Worm (Caenorhabditis elegans): ENCODE measurements around the gene C37C3.1.

The C37C3.1 gene

DNA sequence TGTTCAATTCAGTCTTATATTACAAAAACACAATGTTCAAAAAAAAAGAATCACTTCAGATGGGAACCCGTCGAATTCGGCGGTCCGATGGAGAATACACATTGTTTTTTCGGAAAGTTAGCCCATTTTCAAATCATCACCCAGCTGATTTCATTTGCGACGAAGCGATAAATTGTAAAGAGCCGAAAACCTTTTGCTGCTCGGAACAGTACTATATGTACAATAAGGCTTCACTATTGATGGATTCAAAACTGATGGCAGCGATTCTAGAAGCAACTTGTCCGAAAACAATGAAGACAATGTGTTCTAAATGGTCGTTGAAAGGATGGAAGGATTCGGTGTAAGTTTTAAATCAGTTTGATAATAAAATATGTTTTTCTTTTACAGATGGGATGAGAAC is at the start of gene C37C3.1:
TSS of gene C37C3.1 (plus strand) at position 33 of the 400 bp plus-strand sequence.
- no peak for TF ChIP-seq tab-1 (GFP tag; IDR thresholded peaks at IDR 0.05)
- no peak for TF ChIP-seq cog-1 (tag; optimal IDR thresholded peaks at IDR 0.05)
- TF ChIP-seq flt-1 (GFP tag; IDR thresholded peaks at IDR 0.05): no peak
- no peak for TF ChIP-seq ztf-29 (GFP tag; IDR thresholded peaks at IDR 0.05)
- TF ChIP-seq T22C8.4 (GFP tag; IDR thresholded peaks at IDR 0.05): no peak
- TF ChIP-seq klf-2 (GFP tag; conservative IDR thresholded peaks at IDR 0.05): no peak

DNA sequence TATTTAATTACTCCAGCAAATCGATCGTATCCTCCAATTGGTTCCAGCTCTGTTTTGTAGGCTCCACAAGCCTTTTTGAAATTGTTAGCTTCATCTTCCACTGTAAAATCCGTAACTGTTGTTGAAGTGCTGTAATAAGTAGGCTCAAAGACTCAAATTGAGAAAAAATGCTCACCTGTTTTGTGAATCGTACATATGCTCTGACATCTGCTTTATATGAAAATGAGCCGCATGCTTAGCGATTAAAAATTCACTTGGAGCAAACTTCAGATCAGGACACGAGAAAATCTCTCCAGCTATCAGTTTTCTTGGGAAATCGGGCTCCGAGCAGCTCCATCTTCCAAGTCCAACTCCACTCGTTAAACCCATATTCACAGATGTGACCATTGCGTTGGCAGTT is 49.3 kb upstream of the C37C3.1 start:
- TF ChIP-seq tab-1 (GFP tag; IDR thresholded peaks at IDR 0.05) (no peak), flt-1 (GFP tag; IDR thresholded peaks at IDR 0.05) (no peak), ref-1 (GFP tag; conservative IDR thresholded peaks at IDR 0.05) (no peak), klf-2 (GFP tag; conservative IDR thresholded peaks at IDR 0.05) (no peak), ztf-23 (GFP tag; IDR thresholded peaks at IDR 0.05) (no peak), ztf-29 (GFP tag; IDR thresholded peaks at IDR 0.05) (no peak), med-1 (GFP tag; optimal IDR thresholded peaks at IDR 0.05; ENCODE audit: insufficient read depth) (no peak), cog-1 (tag; optimal IDR thresholded peaks at IDR 0.05) (no peak), T22C8.4 (GFP tag; IDR thresholded peaks at IDR 0.05) (no peak)

DNA sequence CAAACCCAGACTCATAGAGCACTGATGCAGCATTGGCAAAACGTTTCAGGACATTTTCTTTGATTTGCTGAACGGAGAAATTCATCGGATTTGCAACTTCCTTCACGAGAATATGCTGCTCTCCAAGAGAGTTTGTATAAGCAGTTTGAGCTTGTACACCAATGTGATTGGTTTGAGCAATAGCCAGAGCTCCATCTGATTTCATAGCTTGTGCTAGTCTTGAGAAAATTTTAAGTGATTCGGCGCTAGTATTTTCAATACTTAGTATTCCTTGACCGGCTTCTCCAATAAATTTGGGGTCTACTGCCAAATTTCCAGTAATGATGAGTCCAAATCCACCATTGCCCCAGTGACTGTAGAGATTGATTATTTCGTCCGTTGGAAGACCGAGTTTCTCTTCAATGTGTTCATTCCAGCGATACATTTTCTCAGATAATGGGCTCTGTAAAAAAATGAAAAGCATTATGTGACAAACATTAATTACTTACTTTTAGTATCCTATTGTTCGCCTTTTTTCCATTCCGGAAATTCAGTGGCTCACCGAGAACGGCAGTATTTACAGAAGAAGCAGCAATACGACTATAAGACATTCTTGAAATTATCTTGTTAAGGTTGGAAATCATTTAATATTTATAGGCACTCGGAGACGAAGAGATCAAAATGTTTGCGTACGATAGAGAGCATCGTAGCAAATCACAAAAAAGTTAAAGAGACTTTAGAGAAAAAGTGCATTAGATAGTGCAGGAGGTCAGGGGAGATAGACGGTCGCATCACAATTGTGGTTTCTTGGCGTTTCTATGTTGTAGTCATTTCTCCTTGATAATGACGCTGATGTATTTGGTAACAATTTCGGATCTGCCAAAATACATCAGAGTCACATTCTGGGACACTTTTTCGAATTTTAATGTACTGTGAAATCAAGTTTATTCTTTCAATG is 48.2 kb upstream of the C37C3.1 start, which contains the start of gene ZK742.3:
TSS of gene ZK742.3 (minus strand) at position 593 of the 937 bp plus-strand sequence.
- TF ChIP-seq T22C8.4 (GFP tag; IDR thresholded peaks at IDR 0.05) (no peak), ztf-29 (GFP tag; IDR thresholded peaks at IDR 0.05) (no peak), flt-1 (GFP tag; IDR thresholded peaks at IDR 0.05) (no peak), tab-1 (GFP tag; IDR thresholded peaks at IDR 0.05) (no peak), ztf-23 (GFP tag; IDR thresholded peaks at IDR 0.05) (no peak), med-1 (GFP tag; optimal IDR thresholded peaks at IDR 0.05; ENCODE audit: insufficient read depth) (no peak), cog-1 (tag; optimal IDR thresholded peaks at IDR 0.05) (no peak), ref-1 (GFP tag; conservative IDR thresholded peaks at IDR 0.05) (no peak), klf-2 (GFP tag; conservative IDR thresholded peaks at IDR 0.05) (no peak)

DNA sequence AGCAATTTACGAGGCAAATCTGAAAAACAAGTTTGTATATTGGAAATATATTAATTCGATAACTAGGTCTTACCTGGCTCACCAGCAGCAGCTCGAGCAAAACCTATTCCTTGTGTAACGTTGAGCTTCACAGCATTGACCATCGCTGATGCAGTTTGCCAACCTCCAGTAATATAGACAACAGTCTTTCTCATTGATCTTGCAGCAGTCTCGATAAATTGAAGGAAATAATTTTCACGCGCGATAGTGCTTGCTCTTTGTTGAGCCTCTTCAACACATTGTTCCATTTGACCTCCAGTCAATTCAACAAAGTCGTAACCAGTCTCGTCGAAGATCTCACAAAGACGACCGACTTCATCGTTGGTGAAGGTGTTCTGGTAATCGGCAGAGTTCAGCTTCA is 47.2 kb upstream of the C37C3.1 start:
- no peak for TF ChIP-seq med-1 (GFP tag; optimal IDR thresholded peaks at IDR 0.05; ENCODE audit: insufficient read depth)
- no peak for TF ChIP-seq cog-1 (tag; optimal IDR thresholded peaks at IDR 0.05)
- no peak for TF ChIP-seq klf-2 (GFP tag; conservative IDR thresholded peaks at IDR 0.05)
- no peak for TF ChIP-seq ref-1 (GFP tag; conservative IDR thresholded peaks at IDR 0.05)
- no peak for TF ChIP-seq ztf-23 (GFP tag; IDR thresholded peaks at IDR 0.05)
- TF ChIP-seq flt-1 (GFP tag; IDR thresholded peaks at IDR 0.05): no peak
- no peak for TF ChIP-seq tab-1 (GFP tag; IDR thresholded peaks at IDR 0.05)
- TF ChIP-seq T22C8.4 (GFP tag; IDR thresholded peaks at IDR 0.05): no peak
- no peak for TF ChIP-seq ztf-29 (GFP tag; IDR thresholded peaks at IDR 0.05)

DNA sequence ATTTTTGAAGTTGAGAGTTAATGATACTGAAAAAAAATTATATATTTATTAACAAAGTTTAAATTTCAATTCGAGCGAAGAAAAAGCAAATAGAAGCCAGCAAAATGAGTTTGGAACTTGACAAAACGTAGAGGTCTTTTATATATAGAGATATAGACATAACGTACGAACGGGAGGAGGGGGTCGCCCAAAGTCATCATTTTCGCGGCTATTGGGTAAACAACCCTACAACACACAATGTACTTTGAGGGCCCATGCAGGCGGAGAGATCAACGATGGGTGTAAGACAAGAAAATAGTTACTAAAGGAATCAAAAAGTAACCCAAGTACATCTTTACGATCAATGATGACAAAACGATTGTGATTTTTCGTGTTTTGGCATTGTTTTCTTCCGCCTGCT is 46.0 kb upstream of the C37C3.1 start, which contains the start of gene ZK742.4:
TSS of gene ZK742.4 (minus strand) at position 35 of the 400 bp plus-strand sequence.
- TF ChIP-seq klf-2 (GFP tag; conservative IDR thresholded peaks at IDR 0.05) (no peak), tab-1 (GFP tag; IDR thresholded peaks at IDR 0.05) (no peak), ref-1 (GFP tag; conservative IDR thresholded peaks at IDR 0.05) (no peak), med-1 (GFP tag; optimal IDR thresholded peaks at IDR 0.05; ENCODE audit: insufficient read depth) (no peak), ztf-29 (GFP tag; IDR thresholded peaks at IDR 0.05) (no peak), ztf-23 (GFP tag; IDR thresholded peaks at IDR 0.05) (no peak), cog-1 (tag; optimal IDR thresholded peaks at IDR 0.05) (no peak), T22C8.4 (GFP tag; IDR thresholded peaks at IDR 0.05) (no peak), flt-1 (GFP tag; IDR thresholded peaks at IDR 0.05) (no peak)

DNA sequence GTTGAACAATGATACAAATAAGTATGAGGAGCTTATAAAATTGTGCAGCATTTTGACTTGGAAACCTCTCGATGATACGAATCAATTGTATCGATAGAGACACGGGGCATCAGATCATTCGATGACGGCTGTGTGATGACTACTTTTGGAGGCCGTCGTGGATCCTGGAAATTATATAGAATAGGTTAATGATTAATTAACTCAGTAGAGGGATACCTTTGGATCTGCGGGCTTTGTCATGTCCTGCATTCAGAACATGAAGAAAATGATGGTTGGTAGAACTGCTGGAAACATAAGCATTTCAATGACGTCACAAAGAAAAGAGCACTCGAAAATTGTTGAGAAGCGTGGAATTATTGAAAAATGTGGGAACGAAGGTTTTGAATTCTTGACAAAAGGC is 43.2 kb upstream of the C37C3.1 start, which contains the start of gene ZK742.6:
TSS of gene ZK742.6 (minus strand) at position 342 of the 400 bp plus-strand sequence.
- TF ChIP-seq ztf-23 (GFP tag; IDR thresholded peaks at IDR 0.05) (no peak), ref-1 (GFP tag; conservative IDR thresholded peaks at IDR 0.05) (no peak), klf-2 (GFP tag; conservative IDR thresholded peaks at IDR 0.05) (no peak), tab-1 (GFP tag; IDR thresholded peaks at IDR 0.05) (no peak), T22C8.4 (GFP tag; IDR thresholded peaks at IDR 0.05) (no peak), ztf-29 (GFP tag; IDR thresholded peaks at IDR 0.05) (no peak), med-1 (GFP tag; optimal IDR thresholded peaks at IDR 0.05; ENCODE audit: insufficient read depth) (no peak), cog-1 (tag; optimal IDR thresholded peaks at IDR 0.05) (no peak), flt-1 (GFP tag; IDR thresholded peaks at IDR 0.05) (no peak)

DNA sequence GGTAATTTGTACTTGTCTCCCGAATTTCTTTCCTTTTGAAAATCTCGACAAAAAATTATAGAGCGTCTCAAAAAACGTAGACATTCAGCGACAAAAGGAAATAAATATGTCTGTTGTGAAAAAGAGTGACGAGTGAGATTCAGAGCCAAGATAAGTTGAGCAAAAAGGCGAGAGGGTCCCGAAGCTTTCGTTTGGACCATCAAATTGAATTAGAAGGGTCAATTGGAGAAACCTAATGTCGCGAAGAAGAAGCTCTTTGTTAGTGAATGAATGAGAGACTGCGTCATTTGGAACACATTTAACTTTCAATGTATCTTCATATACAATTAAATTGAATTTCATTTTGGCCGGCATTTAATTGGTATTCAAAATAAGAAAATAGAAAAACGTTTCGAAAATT is 41.3 kb upstream of the C37C3.1 start:
- TF ChIP-seq ztf-23 (GFP tag; IDR thresholded peaks at IDR 0.05): no peak
- no peak for TF ChIP-seq med-1 (GFP tag; optimal IDR thresholded peaks at IDR 0.05; ENCODE audit: insufficient read depth)
- no peak for TF ChIP-seq ref-1 (GFP tag; conservative IDR thresholded peaks at IDR 0.05)
- no peak for TF ChIP-seq T22C8.4 (GFP tag; IDR thresholded peaks at IDR 0.05)
- no peak for TF ChIP-seq flt-1 (GFP tag; IDR thresholded peaks at IDR 0.05)
- no peak for TF ChIP-seq klf-2 (GFP tag; conservative IDR thresholded peaks at IDR 0.05)
- TF ChIP-seq cog-1 (tag; optimal IDR thresholded peaks at IDR 0.05): no peak
- no peak for TF ChIP-seq ztf-29 (GFP tag; IDR thresholded peaks at IDR 0.05)
- TF ChIP-seq tab-1 (GFP tag; IDR thresholded peaks at IDR 0.05): no peak

DNA sequence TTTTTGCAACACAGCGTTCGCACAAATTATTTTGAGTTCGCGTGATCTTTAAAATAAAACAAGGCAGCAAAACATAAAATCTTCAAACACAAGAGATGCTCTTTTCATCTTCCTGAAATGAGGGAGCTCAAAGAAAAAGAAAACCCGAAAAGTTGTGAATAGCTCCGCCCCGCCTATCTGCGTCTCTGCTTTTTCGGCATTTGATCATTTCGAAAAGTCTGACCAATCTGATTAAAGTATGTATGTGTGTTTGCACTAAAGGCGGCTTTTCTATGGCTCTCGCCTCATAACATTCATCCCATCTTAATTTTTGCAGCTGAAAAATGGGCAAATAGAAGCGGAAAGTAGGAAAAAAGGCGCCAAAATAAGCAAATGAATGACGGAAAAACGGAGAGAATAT is 38.2 kb upstream of the C37C3.1 start:
- TF ChIP-seq med-1 (GFP tag; optimal IDR thresholded peaks at IDR 0.05; ENCODE audit: insufficient read depth): no peak
- TF ChIP-seq ztf-23 (GFP tag; IDR thresholded peaks at IDR 0.05): no peak
- TF ChIP-seq ztf-29 (GFP tag; IDR thresholded peaks at IDR 0.05): no peak
- no peak for TF ChIP-seq flt-1 (GFP tag; IDR thresholded peaks at IDR 0.05)
- no peak for TF ChIP-seq tab-1 (GFP tag; IDR thresholded peaks at IDR 0.05)
- no peak for TF ChIP-seq T22C8.4 (GFP tag; IDR thresholded peaks at IDR 0.05)
- no peak for TF ChIP-seq klf-2 (GFP tag; conservative IDR thresholded peaks at IDR 0.05)
- TF ChIP-seq ref-1 (GFP tag; conservative IDR thresholded peaks at IDR 0.05): no peak
- TF ChIP-seq cog-1 (tag; optimal IDR thresholded peaks at IDR 0.05): no peak

DNA sequence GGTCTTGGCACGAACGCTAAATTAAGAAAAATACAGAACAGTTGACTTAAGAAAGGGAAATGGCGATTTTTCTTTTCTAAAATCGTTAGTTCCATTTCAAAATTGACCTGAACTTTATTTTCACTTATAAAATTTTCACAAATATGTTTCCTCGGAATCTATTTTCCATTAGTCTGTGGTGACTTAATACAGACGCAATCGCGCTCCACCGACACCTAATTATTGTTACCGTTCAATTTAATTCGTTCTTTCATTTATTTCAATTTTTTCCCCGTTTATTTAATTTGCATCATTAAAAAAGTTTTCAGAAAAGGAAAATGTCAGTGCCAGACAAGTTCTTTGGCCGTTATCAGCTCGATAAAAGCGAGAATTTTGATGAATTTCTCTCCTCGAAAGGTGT is 37.5 kb upstream of the C37C3.1 start, which contains the start of gene lbp-4:
TSS of gene lbp-4 (plus strand) at position 309 of the 400 bp plus-strand sequence.
- TF ChIP-seq ref-1 (GFP tag; conservative IDR thresholded peaks at IDR 0.05): no peak
- TF ChIP-seq ztf-29 (GFP tag; IDR thresholded peaks at IDR 0.05): no peak
- no peak for TF ChIP-seq flt-1 (GFP tag; IDR thresholded peaks at IDR 0.05)
- TF ChIP-seq klf-2 (GFP tag; conservative IDR thresholded peaks at IDR 0.05): no peak
- TF ChIP-seq med-1 (GFP tag; optimal IDR thresholded peaks at IDR 0.05; ENCODE audit: insufficient read depth): no peak
- no peak for TF ChIP-seq ztf-23 (GFP tag; IDR thresholded peaks at IDR 0.05)
- TF ChIP-seq T22C8.4 (GFP tag; IDR thresholded peaks at IDR 0.05): no peak
- TF ChIP-seq cog-1 (tag; optimal IDR thresholded peaks at IDR 0.05): no peak
- no peak for TF ChIP-seq tab-1 (GFP tag; IDR thresholded peaks at IDR 0.05)

All from whole organism, midembryonic.